Worm (Caenorhabditis elegans): ENCODE measurements around the gene F57A8.1.

Gene F57A8.1

DNA sequence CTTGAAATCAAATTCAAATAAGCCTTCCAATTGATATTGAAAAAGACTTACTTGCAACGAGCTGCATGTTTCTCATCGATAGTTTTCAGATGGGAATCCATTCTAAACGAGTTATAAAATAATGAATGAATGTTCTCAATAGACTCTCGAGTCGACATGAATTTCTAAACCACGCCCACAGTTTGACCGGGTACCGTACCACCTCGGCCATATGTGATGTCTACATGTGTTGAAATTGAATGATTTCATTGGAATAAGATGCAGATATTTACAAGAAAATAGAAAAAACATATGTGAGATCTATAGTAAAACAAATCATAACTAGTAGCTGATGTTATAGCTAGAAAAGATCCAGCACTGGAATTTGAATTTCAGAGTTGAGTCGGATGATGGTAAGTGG is 53.3 kb downstream of the F57A8.1 start, which contains the start of gene R04B5.7 (continued):
- TF ChIP-seq repo-1 (tag; optimal IDR thresholded peaks at IDR 0.05) (no peak), tbp1 (GFP tag; optimal IDR thresholded peaks at IDR 0.05) (no peak)

DNA sequence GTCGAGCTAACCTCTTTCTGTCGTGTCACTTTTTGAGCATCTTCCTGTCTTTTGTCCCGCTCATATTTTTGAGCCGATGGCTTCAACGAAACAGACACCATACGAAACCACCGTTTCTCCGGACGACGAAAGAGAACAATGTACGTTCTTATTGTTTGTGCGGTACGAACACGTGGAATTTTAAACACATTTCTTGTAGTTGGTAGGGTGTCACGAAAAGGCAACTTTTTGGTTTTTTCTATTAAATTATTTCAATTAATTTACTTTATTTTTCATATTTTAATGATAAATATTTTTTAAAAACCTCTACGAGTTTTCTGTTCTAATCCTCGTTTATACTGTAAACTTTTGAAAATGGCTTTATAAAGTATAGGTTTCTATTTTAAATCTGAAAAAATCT is 54.0 kb downstream of the F57A8.1 start, which contains the start of gene R04B5.11:
Gene R04B5.11 (minus strand): TSS at position 101 of the 400 bp plus-strand sequence.
- TF ChIP-seq F37B4.10 (GFP tag; IDR thresholded peaks at IDR 0.05) (no peak), madf-8 (GFP tag; conservative IDR thresholded peaks at IDR 0.05) (no peak), F23B12.7 (tag; optimal IDR thresholded peaks at IDR 0.05; ENCODE audit: insufficient read depth) (no peak), tlf-1 (GFP tag; optimal IDR thresholded peaks at IDR 0.05) (no peak), egl-18 (GFP tag; IDR thresholded peaks at IDR 0.05) (no peak)

DNA sequence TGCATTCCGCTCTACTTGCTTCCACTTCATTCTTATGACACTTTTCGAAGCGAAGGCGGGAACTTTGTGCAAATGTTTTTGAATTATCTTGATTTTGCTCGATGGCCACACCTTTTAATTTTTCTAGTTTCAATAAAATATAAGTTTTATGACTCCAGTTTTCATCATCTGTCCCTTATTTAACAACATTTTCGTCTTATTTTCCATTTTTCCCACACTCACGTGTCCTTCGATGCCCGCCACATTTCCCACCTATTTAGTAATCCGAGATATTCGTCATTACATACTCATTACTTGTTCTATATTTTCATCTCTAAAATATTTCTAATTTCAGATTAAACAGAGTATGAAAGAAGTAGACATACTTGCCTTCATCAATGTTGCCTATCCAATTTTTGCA is 57.2 kb downstream of the F57A8.1 start, which contains the start of gene srd-49:
Gene srd-49 (plus strand): TSS at position 301 of the 400 bp plus-strand sequence.
- TF ChIP-seq Y53F4B.3 (GFP tag; IDR thresholded peaks at IDR 0.05) = no peak
- TF ChIP-seq hlh-12 (tag; optimal IDR thresholded peaks at IDR 0.05) = no peak
- no peak for TF ChIP-seq F22D6.2 (tag; optimal IDR thresholded peaks at IDR 0.05)
- TF ChIP-seq B0261.1 (tag; optimal IDR thresholded peaks at IDR 0.05) = no peak
- TF ChIP-seq him-1 (tag; optimal IDR thresholded peaks at IDR 0.05) = no peak
- TF ChIP-seq ztf-25 (GFP tag; IDR thresholded peaks at IDR 0.05) = no peak

DNA sequence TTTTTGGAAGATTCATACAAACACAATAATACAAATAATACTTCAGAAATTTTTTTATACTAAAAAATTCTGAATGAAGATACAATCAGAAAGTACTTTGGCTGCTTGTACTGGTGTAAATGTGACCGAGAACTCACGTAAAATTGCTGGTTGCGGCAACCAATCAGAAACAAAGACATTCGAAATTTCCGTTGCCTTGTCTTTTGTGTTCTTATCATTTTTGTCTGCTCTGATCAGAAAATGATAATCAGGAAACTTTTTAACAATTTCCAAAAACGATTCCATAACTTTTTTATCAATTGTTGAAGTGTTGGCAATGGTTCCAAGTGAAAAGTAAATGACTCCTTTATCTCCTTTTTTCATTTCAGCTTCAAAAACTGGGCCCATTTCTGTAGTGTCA is 59.8 kb downstream of the F57A8.1 start:
- TF ChIP-seq nhr-80 (tag; optimal IDR thresholded peaks at IDR 0.05) (peak; percentile 62), ztf-22 (GFP tag; optimal IDR thresholded peaks at IDR 0.05) (no peak)

All from whole organism, young adult.